Worm (Caenorhabditis elegans) whole organism, mixed stage, embryonic: ENCODE results near the gene nhr-125.

ENCODE experiments used
- elt-3 ChIP-seq: fragments of 150-350 bp; optimal IDR thresholded peaks from 2 replicates; lab custom pipeline; 2014; ENCODE audit warnings: missing biosample characterization, missing genetic modification characterization
- nhr-2 ChIP-seq: fragments of 150-350 bp; optimal IDR thresholded peaks from 2 replicates; lab custom pipeline; 2014; ENCODE audit warnings: missing biosample characterization, missing genetic modification characterization
- nhr-237 ChIP-seq: fragments of 150-350 bp; optimal IDR thresholded peaks from 2 replicates; lab custom pipeline; 2014; ENCODE audit warnings: missing biosample characterization, missing genetic modification characterization
- pha-4 ChIP-seq: fragments of 150-350 bp; optimal IDR thresholded peaks from 2 replicates; lab custom pipeline; 2018; ENCODE audit warnings: missing biosample characterization, missing genetic modification reagents, missing genetic modification characterization
- snpc-4 ChIP-seq: fragments of 150-350 bp; optimal IDR thresholded peaks from 2 replicates; lab custom pipeline; 2014; ENCODE audit warnings: missing biosample characterization, missing genetic modification characterization
- sptf-1 ChIP-seq: sonication (generic microtip); optimal IDR thresholded peaks from 2 replicates; lab custom pipeline; 2017; ENCODE audit warnings: mild to moderate bottlenecking, missing genetic modification characterization, moderate library complexity, missing compliant biosample characterization
- unc-120 ChIP-seq: sonication (generic microtip); optimal IDR thresholded peaks from 2 replicates; lab custom pipeline; 2017; ENCODE audit warnings: missing genetic modification characterization, missing compliant biosample characterization; ENCODE audit not compliant: poor library complexity, severe bottlenecking
- unc-39 ChIP-seq: fragments of 150-350 bp; optimal IDR thresholded peaks from 2 replicates; lab custom pipeline; 2014; ENCODE audit warnings: missing biosample characterization, missing genetic modification characterization
- unc-62 ChIP-seq: fragments of 150-350 bp; optimal IDR thresholded peaks from 2 replicates; lab custom pipeline; 2014; ENCODE audit warnings: missing biosample characterization, missing genetic modification reagents, missing genetic modification characterization
- ztf-11 ChIP-seq: fragments of 150-350 bp; optimal IDR thresholded peaks from 2 replicates; lab custom pipeline; 2014; ENCODE audit warnings: missing biosample characterization, missing genetic modification characterization

ce11 chrV:4360018-4360417, 34.7 kb upstream of the nhr-125 start:
- peak; percentile 42 for TF ChIP-seq unc-62 (GFP tag; lab: Kevin White, UChicago)
- TF ChIP-seq nhr-237 (tag; lab: Kevin White, UChicago), result no peak
- no peak for TF ChIP-seq nhr-2
- no peak for TF ChIP-seq sptf-1 (tag; lab: Kevin White, UChicago)
- no peak for TF ChIP-seq pha-4 (tag; lab: Kevin White, UChicago)
- TF ChIP-seq ztf-11 (tag; lab: Kevin White, UChicago), result no peak
- no peak for TF ChIP-seq unc-120
- no peak for TF ChIP-seq snpc-4 (tag; lab: Kevin White, UChicago)
- no peak for TF ChIP-seq elt-3 (tag; lab: Kevin White, UChicago)
- no peak for TF ChIP-seq unc-39 (tag; lab: Kevin White, UChicago)
